Fruit fly (Drosophila melanogaster) whole organism, embryonic: ENCODE measurements around the gene Hexim.

Experiments
- BtbVII ChIP-seq: fragments of 200-800 bp; sonication (Bioruptor generic); optimal IDR thresholded peaks from 3 replicates; lab custom pipeline; 2017; ENCODE audit warnings: missing biosample characterization, mild to moderate bottlenecking, missing genetic modification characterization
- CG10321 ChIP-seq: fragments of 200-800 bp; sonication (Bioruptor generic); IDR thresholded peaks from 2 replicates; pipeline ENCODE4 v1.3.6; 2022; ENCODE audit warnings: missing biosample characterization, missing genetic modification characterization
- CG12155 ChIP-seq: fragments of 200-800 bp; sonication (Bioruptor generic); optimal IDR thresholded peaks from 3 replicates; lab custom pipeline; 2016; ENCODE audit warnings: missing biosample characterization, missing genetic modification characterization
- CG1233 ChIP-seq: fragments of 200-800 bp; sonication (Bioruptor generic); optimal IDR thresholded peaks from 4 replicates; lab custom pipeline; 2018; ENCODE audit warnings: missing biosample characterization, mild to moderate bottlenecking, missing genetic modification characterization
- CG13287 ChIP-seq: fragments of 200-800 bp; sonication (Bioruptor generic); IDR thresholded peaks from 2 replicates; pipeline ENCODE4 v1.3.6; 2022; ENCODE audit warnings: missing biosample characterization, missing genetic modification characterization; ENCODE audit not compliant: partially characterized antibody
- CG13296 ChIP-seq: fragments of 200-800 bp; sonication (Bioruptor generic); optimal IDR thresholded peaks from 3 replicates; lab custom pipeline; 2018; ENCODE audit warnings: missing biosample characterization, mild to moderate bottlenecking, missing genetic modification characterization
- CG14014 ChIP-seq: fragments of 200-800 bp; sonication (Bioruptor generic); IDR thresholded peaks from 2 replicates; pipeline ENCODE4 v1.3.6; 2022; ENCODE audit warnings: missing biosample characterization, missing genetic modification characterization
- CG16815 ChIP-seq: fragments of 200-800 bp; sonication (Bioruptor generic); optimal IDR thresholded peaks from 3 replicates; lab custom pipeline; 2017; ENCODE audit warnings: missing biosample characterization, mild to moderate bottlenecking, missing genetic modification characterization
- CG30431 ChIP-seq: fragments of 200-800 bp; sonication (Bioruptor generic); optimal IDR thresholded peaks from 2 replicates; lab custom pipeline; 2017; ENCODE audit warnings: missing biosample characterization, missing genetic modification characterization
- CG4282 ChIP-seq: fragments of 200-800 bp; sonication (Bioruptor generic); optimal IDR thresholded peaks from 2 replicates; lab custom pipeline; 2016; ENCODE audit warnings: missing biosample characterization, missing genetic modification characterization
- CG4730 ChIP-seq: fragments of 200-800 bp; sonication (Bioruptor generic); IDR thresholded peaks from 2 replicates; pipeline ENCODE4 v1.3.6; 2022; ENCODE audit warnings: missing biosample characterization, missing genetic modification characterization
- CG4820 ChIP-seq: fragments of 200-800 bp; sonication (Bioruptor generic); optimal IDR thresholded peaks from 3 replicates; lab custom pipeline; 2016; ENCODE audit warnings: missing biosample characterization, missing genetic modification characterization
- CG6765 ChIP-seq: fragments of 200-800 bp; sonication (Bioruptor generic); optimal IDR thresholded peaks from 3 replicates; lab custom pipeline; 2017; ENCODE audit warnings: missing biosample characterization, mild to moderate bottlenecking, missing genetic modification characterization
- CG6791 ChIP-seq: fragments of 200-800 bp; sonication (Bioruptor generic); IDR thresholded peaks from 3 replicates; pipeline ENCODE4 v1.3.6; 2022; ENCODE audit warnings: missing biosample characterization, missing genetic modification characterization; ENCODE audit not compliant: partially characterized antibody
- CG7786 ChIP-seq: fragments of 200-800 bp; sonication (Bioruptor generic); optimal IDR thresholded peaks from 2 replicates; lab custom pipeline; 2016; ENCODE audit warnings: missing biosample characterization, missing genetic modification characterization
- CG7963 ChIP-seq: fragments of 200-800 bp; sonication (Bioruptor generic); IDR thresholded peaks from 3 replicates; pipeline ENCODE4 v1.3.6; 2022; ENCODE audit warnings: missing biosample characterization, missing genetic modification characterization; ENCODE audit not compliant: partially characterized antibody
- CG8089 ChIP-seq: fragments of 200-800 bp; sonication (Bioruptor generic); optimal IDR thresholded peaks from 3 replicates; lab custom pipeline; 2016; ENCODE audit warnings: missing biosample characterization, missing genetic modification characterization
- CG8478 ChIP-seq: fragments of >200 bp; optimal IDR thresholded peaks from 2 replicates; lab custom pipeline; 2018
- CHES-1-like ChIP-seq: fragments of 200-800 bp; sonication (Bioruptor generic); optimal IDR thresholded peaks from 2 replicates; lab custom pipeline; 2016; ENCODE audit warnings: missing biosample characterization, missing genetic modification characterization
- D19A ChIP-seq: fragments of 200-800 bp; optimal IDR thresholded peaks from 3 replicates; lab custom pipeline; 2019; ENCODE audit warnings: missing biosample characterization, mild to moderate bottlenecking, missing genetic modification characterization, moderate library complexity
- Deaf1 ChIP-seq: fragments of 200-800 bp; optimal IDR thresholded peaks from 3 replicates; lab custom pipeline; 2019; ENCODE audit warnings: missing biosample characterization, mild to moderate bottlenecking, missing genetic modification characterization, moderate library complexity
- Dek ChIP-seq: fragments of 200-800 bp; sonication (Bioruptor generic); optimal IDR thresholded peaks from 3 replicates; lab custom pipeline; 2019; ENCODE audit warnings: missing biosample characterization, mild to moderate bottlenecking, missing genetic modification characterization, moderate library complexity
- Dll ChIP-seq: fragments of 200-800 bp; sonication (Bioruptor generic); IDR thresholded peaks from 4 replicates; pipeline ENCODE4 v1.3.6; 2022; ENCODE audit warnings: missing biosample characterization, missing genetic modification characterization; ENCODE audit not compliant: partially characterized antibody
- Ets65A ChIP-seq: fragments of 200-800 bp; sonication (Bioruptor generic); peaks from one replicate; lab custom pipeline; 2016; ENCODE audit warnings: missing biosample characterization, missing genetic modification characterization
- HLH54F ChIP-seq: fragments of 200-800 bp; sonication (Bioruptor generic); optimal IDR thresholded peaks from 3 replicates; lab custom pipeline; 2016; ENCODE audit warnings: missing biosample characterization, missing genetic modification characterization
- MBD-R2 ChIP-seq: fragments of 200-800 bp; sonication (Bioruptor generic); IDR thresholded peaks from 2 replicates; pipeline ENCODE4 v1.3.6; 2022; ENCODE audit warnings: missing biosample characterization, missing genetic modification characterization
- Neu2 ChIP-seq: fragments of 200-800 bp; sonication (Bioruptor generic); optimal IDR thresholded peaks from 3 replicates; lab custom pipeline; 2016; ENCODE audit warnings: missing biosample characterization, missing genetic modification characterization, borderline replicate concordance
- Opbp ChIP-seq: fragments of 200-800 bp; sonication (Bioruptor generic); IDR thresholded peaks from 3 replicates; pipeline ENCODE4 v1.3.6; 2022; ENCODE audit warnings: missing biosample characterization, missing genetic modification characterization; ENCODE audit not compliant: partially characterized antibody
- Six4 ChIP-seq: fragments of 200-800 bp; sonication (Bioruptor generic); optimal IDR thresholded peaks from 2 replicates; lab custom pipeline; 2016; ENCODE audit warnings: missing biosample characterization, missing genetic modification characterization
- ac ChIP-seq: fragments of 200-800 bp; sonication (Bioruptor generic); optimal IDR thresholded peaks from 3 replicates; lab custom pipeline; 2017; ENCODE audit warnings: missing biosample characterization, mild to moderate bottlenecking, missing genetic modification characterization
- az2 ChIP-seq: fragments of 200-800 bp; sonication (Bioruptor generic); optimal IDR thresholded peaks from 3 replicates; lab custom pipeline; 2016; ENCODE audit warnings: missing biosample characterization, missing genetic modification characterization
- bbx ChIP-seq: fragments of 200-800 bp; sonication (Bioruptor generic); IDR thresholded peaks from 2 replicates; pipeline ENCODE4 v1.3.6; 2022; ENCODE audit warnings: missing biosample characterization, missing genetic modification characterization; ENCODE audit not compliant: partially characterized antibody
- ci ChIP-seq: fragments of 200-800 bp; sonication (Bioruptor generic); IDR thresholded peaks from 3 replicates; pipeline ENCODE4 v1.3.6; 2022; ENCODE audit warnings: missing biosample characterization, missing genetic modification characterization
- cwo ChIP-seq: fragments of 200-800 bp; sonication (Bioruptor generic); optimal IDR thresholded peaks from 3 replicates; lab custom pipeline; 2017; ENCODE audit warnings: missing biosample characterization, missing genetic modification characterization, mild to moderate bottlenecking, moderate library complexity, missing genetic modification reagents
- danr ChIP-seq: fragments of 200-800 bp; sonication (Bioruptor generic); IDR thresholded peaks from 2 replicates; pipeline ENCODE4 v1.3.6; 2022; ENCODE audit warnings: missing biosample characterization, missing genetic modification characterization
- dpn ChIP-seq, 2 experiments: fragments of 200-800 bp; sonication (Bioruptor generic); optimal IDR thresholded peaks; 3 replicates each; lab custom pipeline; 2016; ENCODE audit warnings: missing biosample characterization in 2 of 2, missing genetic modification characterization in 2 of 2
- grau ChIP-seq: fragments of 200-800 bp; optimal IDR thresholded peaks from 3 replicates; lab custom pipeline; 2019; ENCODE audit warnings: missing biosample characterization, mild to moderate bottlenecking, missing genetic modification characterization, moderate library complexity
- grn ChIP-seq: fragments of 200-800 bp; sonication (Bioruptor generic); optimal IDR thresholded peaks from 3 replicates; lab custom pipeline; 2017; ENCODE audit warnings: missing biosample characterization, missing genetic modification characterization
- gsb ChIP-seq: fragments of 200-800 bp; sonication (Bioruptor generic); IDR thresholded peaks from 2 replicates; pipeline ENCODE4 v1.3.6; 2022; ENCODE audit warnings: missing biosample characterization, missing genetic modification characterization
- ham ChIP-seq: fragments of 200-800 bp; sonication (Bioruptor generic); IDR thresholded peaks from 2 replicates; pipeline ENCODE4 v1.3.6; 2022; ENCODE audit warnings: missing biosample characterization, missing genetic modification characterization
- hbn ChIP-seq: fragments of 200-800 bp; sonication (Bioruptor generic); IDR thresholded peaks from 2 replicates; pipeline ENCODE4 v1.3.6; 2022; ENCODE audit warnings: missing biosample characterization, missing genetic modification characterization; ENCODE audit not compliant: partially characterized antibody
- nerfin-1 ChIP-seq: fragments of 200-800 bp; sonication (Bioruptor generic); optimal IDR thresholded peaks from 3 replicates; lab custom pipeline; 2019; ENCODE audit warnings: missing biosample characterization, mild to moderate bottlenecking, missing genetic modification characterization, moderate library complexity
- org-1 ChIP-seq: fragments of 200-800 bp; sonication (Bioruptor generic); optimal IDR thresholded peaks from 2 replicates; lab custom pipeline; 2017; ENCODE audit warnings: missing biosample characterization, missing genetic modification characterization
- p53 ChIP-seq: fragments of 200-800 bp; sonication (Bioruptor generic); optimal IDR thresholded peaks from 2 replicates; lab custom pipeline; 2016; ENCODE audit warnings: missing biosample characterization, missing genetic modification characterization
- pb ChIP-seq: fragments of 200-800 bp; sonication (Bioruptor generic); optimal IDR thresholded peaks from 3 replicates; lab custom pipeline; 2016; ENCODE audit warnings: missing biosample characterization, missing genetic modification characterization
- sc ChIP-seq, 3 experiments: fragments of >200 bp in 2 of 3; fragments of 200-800 bp in 1 of 3; sonication (Bioruptor generic) in 1 of 3; optimal IDR thresholded peaks; 2 replicates in 2 of 3; 3 replicates in 1 of 3; lab custom pipeline; 2017; ENCODE audit warnings: mild to moderate bottlenecking in 1 of 3, missing biosample characterization in 1 of 3, missing genetic modification characterization in 1 of 3, missing genetic modification reagents in 1 of 3
- seq ChIP-seq: fragments of 200-800 bp; sonication (Bioruptor generic); IDR thresholded peaks from 2 replicates; pipeline ENCODE4 v1.3.6; 2022; ENCODE audit warnings: missing biosample characterization, missing genetic modification characterization
- shn ChIP-seq: fragments of 200-800 bp; sonication (Bioruptor generic); optimal IDR thresholded peaks from 3 replicates; lab custom pipeline; 2016; ENCODE audit warnings: missing biosample characterization, missing genetic modification characterization
- tll ChIP-seq, 2 experiments: fragments of 200-800 bp in 1 of 2; fragments of >200 bp in 1 of 2; sonication (Bioruptor generic) in 1 of 2; optimal IDR thresholded peaks; 2 replicates each; lab custom pipeline; 2017 to 2019; ENCODE audit warnings: missing biosample characterization in 2 of 2, missing genetic modification characterization in 2 of 2, mild to moderate bottlenecking in 1 of 2, moderate library complexity in 1 of 2
- twi ChIP-seq: fragments of 200-800 bp; optimal IDR thresholded peaks from 2 replicates; lab custom pipeline; 2019; ENCODE audit warnings: missing biosample characterization, mild to moderate bottlenecking, missing genetic modification characterization, moderate library complexity
- usp ChIP-seq: fragments of >200 bp; optimal IDR thresholded peaks from 2 replicates; lab custom pipeline; 2017; ENCODE audit warnings: missing biosample characterization, missing genetic modification characterization

The Hexim gene

DNA sequence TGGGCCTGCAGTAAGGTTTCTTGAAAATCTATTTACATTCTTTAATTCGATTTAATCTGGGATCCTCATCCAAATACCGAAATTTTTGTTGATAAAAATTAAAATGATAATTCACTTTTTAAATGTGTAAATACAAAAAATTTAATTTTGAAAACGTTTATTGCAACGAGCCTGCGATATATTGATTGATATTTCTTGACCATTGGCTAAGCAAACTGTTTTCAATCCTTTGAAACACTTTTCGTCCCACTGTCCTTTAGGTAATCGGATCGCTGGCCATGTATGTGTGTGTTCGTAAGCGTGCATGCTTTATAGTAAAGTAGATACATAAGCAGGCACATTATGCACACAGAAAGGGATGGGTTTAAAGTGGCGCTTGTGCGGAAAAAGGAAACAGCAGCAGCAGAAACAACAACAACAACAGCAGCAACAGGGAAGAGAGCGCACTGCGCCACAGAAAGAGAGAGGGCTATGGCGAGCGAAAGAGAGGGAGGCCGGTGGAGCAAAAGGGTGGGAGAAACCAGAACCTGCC is 35.1 kb upstream of the Hexim start (continued):
- peak; percentile 5 for TF ChIP-seq D19A
- TF ChIP-seq CG4820 (GFP tag; lab: Kevin White, UChicago) = no peak
- no peak for TF ChIP-seq nerfin-1 (tag; lab: Kevin White, UChicago)
- no peak for TF ChIP-seq danr (GFP tag; lab: Robert Waterston, UW)
- peak; percentile 19 for TF ChIP-seq CG30431 (GFP tag; lab: Kevin White, UChicago)
- TF ChIP-seq twi (tag; lab: Kevin White, UChicago) = peak; percentile 11
- no peak for TF ChIP-seq seq (GFP tag; lab: Robert Waterston, UW)
- no peak for TF ChIP-seq CG7963 (GFP tag; lab: Robert Waterston, UW)
- peak; percentile 7 to 41 for TF ChIP-seq dpn (GFP tag; optimal IDR thresholded peaks at IDR 0.05; lab: Kevin White, UChicago)
- peak; percentile 38 for TF ChIP-seq CG7786 (GFP tag; lab: Kevin White, UChicago)
- TF ChIP-seq CG13296 = no peak
- no peak for TF ChIP-seq CG4730 (GFP tag; lab: Robert Waterston, UW)
- no peak for TF ChIP-seq MBD-R2 (GFP tag; lab: Robert Waterston, UW)
- TF ChIP-seq hbn (GFP tag; lab: Robert Waterston, UW) = no peak
- no peak for TF ChIP-seq CG10321 (GFP tag; lab: Robert Waterston, UW)
- TF ChIP-seq p53 (GFP tag; lab: Kevin White, UChicago) = no peak
- TF ChIP-seq Deaf1 (tag; lab: Kevin White, UChicago) = no peak
- TF ChIP-seq Neu2 (GFP tag; lab: Kevin White, UChicago) = no peak
- no peak for TF ChIP-seq sc (optimal IDR thresholded peaks at IDR 0.05; lab: Kevin White, UChicago)
- TF ChIP-seq sc (GFP tag; optimal IDR thresholded peaks at IDR 0.05; lab: Kevin White, UChicago) = peak; percentile 53
- TF ChIP-seq CG6765 (GFP tag; lab: Kevin White, UChicago) = no peak
- TF ChIP-seq Opbp (GFP tag; lab: Robert Waterston, UW) = no peak
- peak; percentile 43 for TF ChIP-seq shn (GFP tag; lab: Kevin White, UChicago)
- TF ChIP-seq ci (GFP tag; lab: Robert Waterston, UW) = 0 out of 3 replicates have a peak, but pooled peaks have one; percentile 24
- TF ChIP-seq Ets65A = no peak
- no peak for TF ChIP-seq pb (GFP tag; lab: Kevin White, UChicago)
- TF ChIP-seq Dll = 0 out of 4 replicates have a peak, but pooled peaks have one; percentile 14
- no peak for TF ChIP-seq Dek (tag; lab: Kevin White, UChicago)
- peak; percentile 37 for TF ChIP-seq org-1 (GFP tag; lab: Kevin White, UChicago)
- TF ChIP-seq HLH54F (GFP tag; lab: Kevin White, UChicago) = no peak
- no peak for TF ChIP-seq CG8089 (GFP tag; lab: Kevin White, UChicago)
- no peak for TF ChIP-seq CG8478 (lab: Kevin White, UChicago)
- TF ChIP-seq CG13287 (GFP tag; lab: Robert Waterston, UW) = no peak
- TF ChIP-seq tll (GFP tag; optimal IDR thresholded peaks at IDR 0.05; lab: Kevin White, UChicago) = no peak
- no peak for TF ChIP-seq cwo
- no peak for TF ChIP-seq ham (GFP tag; lab: Robert Waterston, UW)
- no peak for TF ChIP-seq CG14014 (GFP tag; lab: Robert Waterston, UW)
- TF ChIP-seq CG16815 (GFP tag; lab: Kevin White, UChicago) = peak; percentile 78
- TF ChIP-seq CHES-1-like = no peak
- TF ChIP-seq grn = no peak
- no peak for TF ChIP-seq bbx (GFP tag; lab: Robert Waterston, UW)
- TF ChIP-seq BtbVII (GFP tag; lab: Kevin White, UChicago) = no peak
- TF ChIP-seq CG12155 (GFP tag; lab: Kevin White, UChicago) = peak; percentile 4
- no peak for TF ChIP-seq CG6791
- peak; percentile 58 for TF ChIP-seq Six4 (GFP tag; lab: Kevin White, UChicago)
- TF ChIP-seq CG1233 = no peak
- TF ChIP-seq usp = no peak
- TF ChIP-seq az2 (GFP tag; lab: Kevin White, UChicago) = peak; percentile 61
- no peak for TF ChIP-seq grau (tag; lab: Kevin White, UChicago)
- TF ChIP-seq gsb (GFP tag; lab: Robert Waterston, UW) = no peak
- TF ChIP-seq CG4282 = peak; percentile 69
- TF ChIP-seq ac = no peak
